Worm (Caenorhabditis elegans) whole organism, young adult: ENCODE data around the gene fbxb-107.

ENCODE experiments used
- F22D6.2 ChIP-seq: sonication (generic microtip); optimal IDR thresholded peaks from 2 replicates; lab custom pipeline; 2016; ENCODE audit warnings: mild to moderate bottlenecking, missing genetic modification characterization, missing compliant biosample characterization
- ama-1 ChIP-seq, 3 experiments: fragments of 150-350 bp in 1 of 3; sonication (generic microtip) in 2 of 3; optimal IDR thresholded peaks; 2 replicates each; lab custom pipeline; 2014 to 2018; ENCODE audit warnings: missing biosample characterization in 2 of 3, missing genetic modification characterization in 2 of 3, missing genetic modification reagents in 2 of 3
- ceh-91 ChIP-seq: fragments of 200-800 bp; sonication (Bioruptor generic); IDR thresholded peaks from 2 replicates; pipeline ENCODE4 v1.3.6; 2022; ENCODE audit warnings: missing genetic modification reagents, missing genetic modification characterization, missing compliant biosample characterization
- him-1 ChIP-seq: sonication (generic microtip); optimal IDR thresholded peaks from 2 replicates; lab custom pipeline; 2016; ENCODE audit warnings: missing genotype, missing genetic modification reagents, missing genetic modification characterization, missing compliant biosample characterization
- lin-26 ChIP-seq: fragments of 200-800 bp; sonication (Bioruptor generic); IDR thresholded peaks from 2 replicates; pipeline ENCODE4 v1.3.6; 2022; ENCODE audit warnings: missing genetic modification reagents, missing genetic modification characterization, missing compliant biosample characterization
- lir-1 ChIP-seq: fragments of 200-800 bp; sonication (Bioruptor generic); conservative IDR thresholded peaks from 2 replicates; pipeline ENCODE4 v1.3.6; 2022; ENCODE audit warnings: missing genetic modification reagents, missing genetic modification characterization, missing compliant biosample characterization
- mel-28 ChIP-seq: sonication (generic microtip); optimal IDR thresholded peaks from 2 replicates; lab custom pipeline; 2016; ENCODE audit warnings: borderline replicate concordance, mild to moderate bottlenecking, missing genetic modification characterization, missing compliant biosample characterization

ce11 chrII:2800550-2801233, 42.1 kb downstream of the fbxb-107 start, which contains the start of gene nhr-119:
- TF ChIP-seq lir-1 (GFP tag; lab: Robert Waterston, UW) = no peak
- peak; percentile 33 for TF ChIP-seq F22D6.2 (tag; lab: Kevin White, UChicago)
- TF ChIP-seq ama-1 (optimal IDR thresholded peaks at IDR 0.05; lab: Kevin White, UChicago) = no peak
- TF ChIP-seq ama-1 (GFP tag; optimal IDR thresholded peaks at IDR 0.05; lab: Kevin White, UChicago) = no peak
- TF ChIP-seq mel-28 (tag; lab: Kevin White, UChicago) = no peak
- TF ChIP-seq ceh-91 (GFP tag; lab: Robert Waterston, UW) = no peak
- no peak for TF ChIP-seq lin-26
- no peak for TF ChIP-seq him-1 (tag; lab: Kevin White, UChicago)
